Worm (Caenorhabditis elegans): ENCODE measurements around the gene R03H10.2.

- TF ChIP-seq fkh-10 (GFP tag; optimal IDR thresholded peaks at IDR 0.05), result no peak
- TF ChIP-seq unc-86 (tag; optimal IDR thresholded peaks at IDR 0.05), result no peak
- TF ChIP-seq nhr-232 (tag; optimal IDR thresholded peaks at IDR 0.05), result no peak
- no peak for TF ChIP-seq ama-1 (optimal IDR thresholded peaks at IDR 0.05)
- TF ChIP-seq pha-4 (tag; optimal IDR thresholded peaks at IDR 0.05), result no peak
- no peak for TF ChIP-seq zip-5 (tag; optimal IDR thresholded peaks at IDR 0.05)
These were observed 5.4 kb upstream of the R03H10.2 start for ce11 chrII:4150211-4150610.

Data from whole organism, late embryonic.